Fruit fly (Drosophila melanogaster) S2 (cell line): ENCODE measurements around the gene CG32811.

Experiments
- CG8478 ChIP-seq: fragments of >200 bp; optimal IDR thresholded peaks from 2 replicates; lab custom pipeline; 2018
- CTCF ChIP-seq, 2 experiments: fragments of >200 bp; optimal IDR thresholded peaks; 2 replicates each; lab custom pipeline; 2018

dm6 chrX:1346256-1346655, 48.1 kb upstream of the CG32811 start, which contains the start of gene Tsp2A:
- TF ChIP-seq CG8478 (lab: Kevin White, UChicago) = no peak
- TF ChIP-seq CTCF (optimal IDR thresholded peaks at IDR 0.05; lab: Kevin White, UChicago) = no peak
